Worm (Caenorhabditis elegans): ENCODE data around the gene ZK856.14.
A peak's percentile ranks its signal among the peaks of the same experiment; 100 is the strongest.

ZK856.14 gene

DNA sequence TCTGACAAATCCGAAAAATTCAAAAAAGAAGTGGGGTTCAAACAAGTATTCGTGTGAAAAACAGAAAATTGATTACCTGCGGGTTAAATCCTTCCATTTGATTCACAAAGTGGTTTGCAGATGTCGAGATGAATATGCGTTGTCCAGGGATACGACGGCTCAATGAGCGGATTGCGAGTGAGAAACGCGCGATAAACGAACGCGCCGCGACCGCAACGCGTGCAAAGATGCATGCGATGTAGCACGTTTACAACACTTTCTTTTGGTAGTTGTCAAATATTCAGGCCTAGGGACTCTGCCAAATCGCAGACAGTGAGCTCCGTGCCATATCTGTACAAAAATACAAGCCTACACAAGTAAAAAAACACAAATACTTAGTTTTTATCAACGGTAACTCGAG is 21.8 kb downstream of the ZK856.14 start, which contains the start of gene fubl-1 (continued):
- TF ChIP-seq xnd-1 (tag; optimal IDR thresholded peaks at IDR 0.05) = peak; percentile 17
- peak; percentile 29; the same call in 1 of the 2 replicates for TF ChIP-seq hmg-1.2 (GFP tag; IDR thresholded peaks at IDR 0.05)
- 0 out of 2 replicates have a peak, but pooled peaks have one; percentile 13 for TF ChIP-seq aptf-2 (GFP tag; conservative IDR thresholded peaks at IDR 0.05)

DNA sequence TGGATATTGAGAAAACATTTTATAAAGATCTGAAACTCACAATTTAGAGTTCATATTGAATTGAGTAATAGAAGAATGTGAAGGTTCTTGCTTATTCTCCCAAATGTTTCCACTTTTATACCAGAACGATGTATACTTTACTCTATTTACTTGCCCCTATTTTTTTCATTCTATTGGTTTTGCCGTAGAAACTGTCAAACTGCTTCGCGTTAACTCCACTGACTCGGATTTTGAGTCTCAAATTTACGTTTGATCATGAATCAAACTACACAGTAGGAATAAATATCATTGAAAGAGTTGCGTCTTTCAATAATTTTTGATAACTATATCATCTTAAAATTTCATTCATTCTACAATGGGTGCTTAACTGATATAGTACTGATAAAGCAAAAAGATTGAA is 23.0 kb downstream of the ZK856.14 start, which contains the start of gene fipr-8:
Gene fipr-8, minus strand, starts transcription at position 101 of the 400 bp plus-strand sequence.
- TF ChIP-seq dpl-1 (GFP tag; optimal IDR thresholded peaks at IDR 0.05) = no peak
- TF ChIP-seq egrh-3 (GFP tag; IDR thresholded peaks at IDR 0.05) = no peak
- no peak for TF ChIP-seq snpc-3.4 (tag; optimal IDR thresholded peaks at IDR 0.05)
- no peak for TF ChIP-seq rpc-1 (optimal IDR thresholded peaks at IDR 0.05)
- TF ChIP-seq rpc-1 (tag; optimal IDR thresholded peaks at IDR 0.05) = no peak
- no peak for TF ChIP-seq B0261.1 (tag; optimal IDR thresholded peaks at IDR 0.05)
- TF ChIP-seq nfya-1 (tag; optimal IDR thresholded peaks at IDR 0.05; ENCODE audit: borderline replicate concordance, insufficient read depth) = no peak
- no peak for TF ChIP-seq Y56A3A.18 (GFP tag; IDR thresholded peaks at IDR 0.05)
- no peak for TF ChIP-seq pha-4 (tag; optimal IDR thresholded peaks at IDR 0.05)
- TF ChIP-seq let-526 (GFP tag; IDR thresholded peaks at IDR 0.05) = no peak
- no peak for TF ChIP-seq F37B4.10 (GFP tag; IDR thresholded peaks at IDR 0.05)
- no peak for TF ChIP-seq madf-8 (GFP tag; conservative IDR thresholded peaks at IDR 0.05)
- TF ChIP-seq nhr-90 (tag; optimal IDR thresholded peaks at IDR 0.05) = no peak
- no peak for TF ChIP-seq C06A6.2 (GFP tag; conservative IDR thresholded peaks at IDR 0.05)

DNA sequence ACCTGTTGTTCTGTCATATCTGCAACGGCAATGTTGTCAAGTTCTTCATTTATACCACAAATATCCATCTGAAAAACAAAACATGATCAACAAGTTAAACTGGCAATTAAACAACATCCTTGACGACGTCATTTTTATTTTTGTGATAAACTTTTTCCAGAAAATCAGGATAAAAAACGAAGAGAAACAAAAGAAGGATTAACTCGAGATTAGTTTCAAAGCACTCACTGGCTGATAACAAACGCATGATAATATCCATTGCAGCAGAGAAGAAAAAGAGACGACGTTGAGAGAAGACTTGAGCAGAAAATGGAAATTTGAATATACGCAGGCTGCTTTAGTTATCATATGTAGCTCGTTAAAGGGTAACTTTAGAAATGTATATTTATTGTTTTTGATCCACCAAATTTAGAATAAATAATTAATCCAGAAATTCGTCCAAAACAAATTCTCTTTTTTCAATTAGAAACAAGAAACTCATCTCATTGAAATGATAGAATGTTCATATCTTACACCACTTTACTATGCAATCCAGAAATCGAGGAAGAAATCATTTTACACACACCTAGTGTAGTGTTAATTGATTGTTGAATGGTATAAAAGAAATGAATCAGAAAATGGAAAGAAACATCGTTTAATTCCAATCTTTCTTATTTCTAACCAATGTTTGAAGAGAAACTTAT is 24.4 kb downstream of the ZK856.14 start, which contains the start of the genes C12D8.21 and col-148:
Gene C12D8.21, minus strand, starts transcription at position 68 of the 683 bp plus-strand sequence.
Gene col-148, plus strand, starts transcription at position 633 of the 683 bp plus-strand sequence.
- no peak for TF ChIP-seq unc-62 (GFP tag; optimal IDR thresholded peaks at IDR 0.05)
- TF ChIP-seq mxl-1 (tag; optimal IDR thresholded peaks at IDR 0.05) = no peak
- TF ChIP-seq K11D2.4 (GFP tag; IDR thresholded peaks at IDR 0.05) = no peak
- TF ChIP-seq lsl-1 (GFP tag; optimal IDR thresholded peaks at IDR 0.05) = no peak
- no peak for TF ChIP-seq nhr-80 (tag; optimal IDR thresholded peaks at IDR 0.05)
- TF ChIP-seq ZK185.1 (tag; optimal IDR thresholded peaks at IDR 0.05; ENCODE audit: poor library complexity, severe bottlenecking) = no peak
- no peak for TF ChIP-seq ztf-25 (GFP tag; IDR thresholded peaks at IDR 0.05)
- TF ChIP-seq ztf-22 (GFP tag; optimal IDR thresholded peaks at IDR 0.05) = no peak
- TF ChIP-seq ama-1 (optimal IDR thresholded peaks at IDR 0.05) = no peak
- TF ChIP-seq ama-1 (GFP tag; optimal IDR thresholded peaks at IDR 0.05) = no peak
- TF ChIP-seq aptf-3 (GFP tag; IDR thresholded peaks at IDR 0.05) = no peak
- no peak for TF ChIP-seq tbx-9 (tag; optimal IDR thresholded peaks at IDR 0.05; ENCODE audit: borderline replicate concordance)
- no peak for TF ChIP-seq F57C9.4 (tag; optimal IDR thresholded peaks at IDR 0.05)
- TF ChIP-seq ekl-4 (GFP tag; IDR thresholded peaks at IDR 0.05) = no peak
- no peak for TF ChIP-seq F22D6.2 (tag; optimal IDR thresholded peaks at IDR 0.05)
- TF ChIP-seq C06A6.2 (GFP tag; conservative IDR thresholded peaks at IDR 0.05) = no peak
- TF ChIP-seq F10E7.11 (tag; optimal IDR thresholded peaks at IDR 0.05) = no peak
- no peak for TF ChIP-seq egl-44 (GFP tag; IDR thresholded peaks at IDR 0.05)

DNA sequence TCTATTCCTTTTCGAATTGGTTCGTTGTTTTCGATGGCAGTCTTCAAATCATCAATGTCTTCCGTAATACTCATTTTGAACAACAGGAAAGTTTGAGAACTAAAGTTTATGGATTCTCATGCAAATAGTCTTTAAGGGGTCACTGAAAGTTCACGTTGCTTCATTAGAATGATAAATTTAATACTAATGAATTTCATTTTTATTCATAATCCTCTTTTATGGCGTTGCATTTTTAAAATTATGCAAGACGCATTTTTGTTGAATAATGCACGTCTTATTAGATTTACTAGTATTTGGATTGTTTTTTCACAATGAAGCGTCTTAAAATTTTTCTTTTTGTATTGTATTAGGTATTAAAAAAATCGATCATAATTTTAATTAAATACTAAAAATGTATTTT is 26.3 kb downstream of the ZK856.14 start, which contains the start of gene C12D8.9:
Gene C12D8.9, minus strand, starts transcription at position 101 of the 400 bp plus-strand sequence.
- no peak for TF ChIP-seq ccch-3 (GFP tag; optimal IDR thresholded peaks at IDR 0.05)
- TF ChIP-seq F33H1.4 (GFP tag; IDR thresholded peaks at IDR 0.05) = no peak
- TF ChIP-seq T07F8.4 (tag; optimal IDR thresholded peaks at IDR 0.05) = no peak
- no peak for TF ChIP-seq attf-3 (GFP tag; conservative IDR thresholded peaks at IDR 0.05)
- TF ChIP-seq F57C9.4 (tag; optimal IDR thresholded peaks at IDR 0.05) = no peak
- no peak for TF ChIP-seq madf-6 (GFP tag; IDR thresholded peaks at IDR 0.05)
- no peak for TF ChIP-seq ceh-91 (GFP tag; IDR thresholded peaks at IDR 0.05)
- no peak for TF ChIP-seq unc-62 (GFP tag; optimal IDR thresholded peaks at IDR 0.05)
- TF ChIP-seq D2030.7 (GFP tag; IDR thresholded peaks at IDR 0.05) = no peak
- no peak for TF ChIP-seq lsl-1 (GFP tag; optimal IDR thresholded peaks at IDR 0.05)
- TF ChIP-seq atf-7 (tag; optimal IDR thresholded peaks at IDR 0.05) = no peak
- no peak for TF ChIP-seq F55B11.4 (tag; optimal IDR thresholded peaks at IDR 0.05; ENCODE audit: borderline replicate concordance, insufficient read depth)
- no peak for TF ChIP-seq him-1 (tag; optimal IDR thresholded peaks at IDR 0.05)
- no peak for TF ChIP-seq nfyb-1 (GFP tag; IDR thresholded peaks at IDR 0.05)
- TF ChIP-seq B0336.3 (GFP tag; IDR thresholded peaks at IDR 0.05) = no peak

Data from whole organism, young adult.